Worm (Caenorhabditis elegans) whole organism, early embryonic: ENCODE data around the gene srbc-10.

Experiments used
- B0310.2 ChIP-seq: sonication (generic microtip); optimal IDR thresholded peaks from 2 replicates; lab custom pipeline; 2016; ENCODE audit warnings: mild to moderate bottlenecking, missing genetic modification characterization, missing compliant biosample characterization
- F13C5.2 ChIP-seq: sonication (generic microtip); optimal IDR thresholded peaks from 2 replicates; lab custom pipeline; 2017; ENCODE audit warnings: mild to moderate bottlenecking, missing genetic modification characterization, inconsistent platforms, missing compliant biosample characterization
- aly-1 ChIP-seq: sonication (generic microtip); optimal IDR thresholded peaks from 2 replicates; lab custom pipeline; 2016; ENCODE audit warnings: missing genetic modification characterization, missing compliant biosample characterization
- ama-1 ChIP-seq: fragments of 150-350 bp; optimal IDR thresholded peaks from 2 replicates; lab custom pipeline; 2014
- ceh-13 ChIP-seq: fragments of 200-800 bp; sonication (Bioruptor generic); optimal IDR thresholded peaks from 2 replicates; lab custom pipeline; 2018; ENCODE audit warnings: mild to moderate bottlenecking, missing genetic modification characterization, missing compliant biosample characterization
- ceh-36 ChIP-seq: sonication (generic microtip); optimal IDR thresholded peaks from 2 replicates; lab custom pipeline; 2016; ENCODE audit warnings: missing genetic modification characterization, inconsistent platforms, missing compliant biosample characterization
- ets-7 ChIP-seq: sonication (generic microtip); optimal IDR thresholded peaks from 2 replicates; lab custom pipeline; 2016; ENCODE audit warnings: missing genotype, missing genetic modification characterization, missing compliant biosample characterization
- flt-1 ChIP-seq: fragments of 200-800 bp; sonication (Bioruptor generic); IDR thresholded peaks from 2 replicates; pipeline ENCODE4 v1.3.6; 2022; ENCODE audit warnings: missing genetic modification characterization, missing compliant biosample characterization
- hmbx-1 ChIP-seq: sonication (generic microtip); optimal IDR thresholded peaks from 2 replicates; lab custom pipeline; 2016; ENCODE audit warnings: mild to moderate bottlenecking, missing genetic modification characterization, missing compliant biosample characterization
- hmg-4 ChIP-seq: fragments of 200-800 bp; sonication (Bioruptor generic); optimal IDR thresholded peaks from 2 replicates; lab custom pipeline; 2018; ENCODE audit warnings: mild to moderate bottlenecking, missing genetic modification characterization, missing compliant biosample characterization
- hnd-1 ChIP-seq: sonication (generic microtip); optimal IDR thresholded peaks from 2 replicates; lab custom pipeline; 2016; ENCODE audit warnings: missing genetic modification characterization, missing compliant biosample characterization
- pes-1 ChIP-seq: fragments of 200-800 bp; sonication (Bioruptor generic); IDR thresholded peaks from 2 replicates; pipeline ENCODE4 v1.3.6; 2022; ENCODE audit warnings: missing genetic modification reagents, missing genetic modification characterization, missing compliant biosample characterization
- scrt-1 ChIP-seq: fragments of 200-800 bp; sonication (Bioruptor generic); IDR thresholded peaks from 2 replicates; pipeline ENCODE4 v1.3.6; 2022; ENCODE audit warnings: missing genetic modification characterization, missing compliant biosample characterization
- sea-1 ChIP-seq: fragments of 200-800 bp; sonication (Bioruptor generic); conservative IDR thresholded peaks from 2 replicates; pipeline ENCODE4 v1.3.6; 2022; ENCODE audit warnings: missing genetic modification characterization, missing compliant biosample characterization
- tbx-11 ChIP-seq: fragments of 200-800 bp; sonication (Bioruptor generic); IDR thresholded peaks from 2 replicates; pipeline ENCODE4 v1.3.6; 2022; ENCODE audit warnings: missing genetic modification characterization, missing compliant biosample characterization
- tbx-37 ChIP-seq: fragments of 200-800 bp; sonication (Bioruptor generic); conservative IDR thresholded peaks from 2 replicates; pipeline ENCODE4 v1.3.6; 2022; ENCODE audit warnings: missing genetic modification reagents, missing genetic modification characterization, missing compliant biosample characterization
- tra-4 ChIP-seq: sonication (generic microtip); optimal IDR thresholded peaks from 2 replicates; lab custom pipeline; 2017; ENCODE audit warnings: missing genetic modification characterization, missing compliant biosample characterization

The srbc-10 gene

DNA sequence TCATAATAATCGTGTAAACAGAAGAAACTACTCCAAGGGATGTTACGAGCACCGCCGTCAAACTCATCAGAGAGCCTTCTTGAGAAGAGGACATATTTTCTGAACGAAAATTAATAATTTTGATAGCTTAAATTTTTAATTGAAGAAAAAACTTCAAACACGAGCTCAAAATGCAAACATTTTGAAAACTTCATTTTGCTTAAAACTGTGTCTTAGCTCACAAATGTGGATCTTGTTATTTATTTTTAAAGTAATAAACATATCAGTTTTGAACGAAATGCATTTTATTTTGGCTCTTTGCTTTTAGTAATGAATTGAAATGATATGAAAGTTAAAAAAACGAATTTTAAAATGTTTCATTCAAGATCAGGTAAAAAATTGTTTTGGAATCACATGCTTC lies 5.3 kb downstream of the srbc-10 start, which contains the start of gene srbc-7:
TSS of gene srbc-7 (minus strand) at position 101 of the 400 bp plus-strand sequence.
- TF ChIP-seq ceh-36 (tag; lab: Kevin White, UChicago) = no peak
- no peak for TF ChIP-seq ets-7 (tag; lab: Kevin White, UChicago)
- TF ChIP-seq hmbx-1 (tag; lab: Kevin White, UChicago) = no peak
- TF ChIP-seq aly-1 (tag; lab: Kevin White, UChicago) = no peak
- TF ChIP-seq tbx-37 (GFP tag; lab: Robert Waterston, UW) = no peak
- TF ChIP-seq flt-1 (GFP tag; lab: Robert Waterston, UW) = no peak
- TF ChIP-seq tra-4 (tag; lab: Kevin White, UChicago) = no peak
- no peak for TF ChIP-seq F13C5.2 (tag; lab: Kevin White, UChicago)
- TF ChIP-seq B0310.2 (tag; lab: Kevin White, UChicago) = no peak
- TF ChIP-seq ceh-13 (GFP tag; lab: Kevin White, UChicago) = no peak
- no peak for TF ChIP-seq sea-1 (GFP tag; lab: Robert Waterston, UW)
- TF ChIP-seq hnd-1 = no peak
- TF ChIP-seq hmg-4 (GFP tag; lab: Kevin White, UChicago) = no peak
- TF ChIP-seq tbx-11 (GFP tag; lab: Robert Waterston, UW) = no peak
- no peak for TF ChIP-seq pes-1 (GFP tag; lab: Robert Waterston, UW)

DNA sequence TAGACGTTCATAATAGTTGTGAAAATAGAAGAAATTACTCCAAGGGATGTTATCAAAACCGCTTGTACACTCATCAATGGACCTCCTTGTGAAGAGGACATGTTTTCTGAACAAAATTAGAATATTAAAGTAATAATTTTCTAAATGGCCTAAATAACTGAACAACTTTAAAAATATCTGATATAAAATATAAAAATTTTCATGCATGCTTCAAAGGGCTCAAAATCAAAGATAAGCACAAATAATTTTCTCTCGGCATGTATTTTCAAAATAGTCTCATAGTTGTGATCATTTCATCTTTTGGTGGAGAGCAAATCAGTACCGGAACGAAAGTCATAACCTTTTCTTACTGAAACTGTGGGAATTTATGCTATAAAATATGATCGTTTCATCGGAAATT lies 7.8 kb downstream of the srbc-10 start, which contains the start of gene srbc-8:
TSS of gene srbc-8 (minus strand) at position 101 of the 400 bp plus-strand sequence.
- TF ChIP-seq B0310.2 (tag; lab: Kevin White, UChicago) (no peak), hmg-4 (GFP tag; lab: Kevin White, UChicago) (no peak)

DNA sequence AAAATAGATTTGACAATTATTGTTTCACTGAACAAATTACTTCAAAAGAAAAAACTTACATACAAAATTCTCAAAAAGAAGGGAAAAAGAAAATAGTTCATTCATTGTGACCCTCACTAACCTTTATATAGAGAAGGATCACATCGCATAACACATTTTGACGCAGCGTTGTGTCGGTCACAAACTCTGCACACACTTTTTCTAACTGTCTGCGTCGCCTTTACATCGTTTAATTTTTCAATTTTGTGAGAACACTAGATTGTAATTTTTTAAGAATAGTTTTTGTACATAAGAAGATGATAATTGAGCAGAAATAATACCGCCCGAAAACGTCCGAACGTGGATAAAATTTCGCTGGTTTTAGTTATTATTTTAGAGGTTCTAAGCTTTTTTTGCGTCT lies 11.9 kb downstream of the srbc-10 start, which contains the start of gene C18B10.6:
TSS of gene C18B10.6 (minus strand) at position 101 of the 400 bp plus-strand sequence.
- TF ChIP-seq ets-7 (tag; lab: Kevin White, UChicago) = no peak
- TF ChIP-seq pes-1 (GFP tag; lab: Robert Waterston, UW) = no peak
- TF ChIP-seq scrt-1 = no peak
- no peak for TF ChIP-seq tbx-11 (GFP tag; lab: Robert Waterston, UW)
- TF ChIP-seq hmbx-1 (tag; lab: Kevin White, UChicago) = no peak
- TF ChIP-seq ceh-13 (GFP tag; lab: Kevin White, UChicago) = no peak
- no peak for TF ChIP-seq F13C5.2 (tag; lab: Kevin White, UChicago)
- TF ChIP-seq hmg-4 (GFP tag; lab: Kevin White, UChicago) = no peak
- TF ChIP-seq sea-1 (GFP tag; lab: Robert Waterston, UW) = no peak
- TF ChIP-seq ceh-36 (tag; lab: Kevin White, UChicago) = no peak
- no peak for TF ChIP-seq aly-1 (tag; lab: Kevin White, UChicago)
- no peak for TF ChIP-seq tra-4 (tag; lab: Kevin White, UChicago)
- no peak for TF ChIP-seq ama-1 (lab: Kevin White, UChicago)
- no peak for TF ChIP-seq tbx-37 (GFP tag; lab: Robert Waterston, UW)
- TF ChIP-seq flt-1 (GFP tag; lab: Robert Waterston, UW) = no peak
- TF ChIP-seq hnd-1 = no peak
- TF ChIP-seq B0310.2 (tag; lab: Kevin White, UChicago) = no peak

DNA sequence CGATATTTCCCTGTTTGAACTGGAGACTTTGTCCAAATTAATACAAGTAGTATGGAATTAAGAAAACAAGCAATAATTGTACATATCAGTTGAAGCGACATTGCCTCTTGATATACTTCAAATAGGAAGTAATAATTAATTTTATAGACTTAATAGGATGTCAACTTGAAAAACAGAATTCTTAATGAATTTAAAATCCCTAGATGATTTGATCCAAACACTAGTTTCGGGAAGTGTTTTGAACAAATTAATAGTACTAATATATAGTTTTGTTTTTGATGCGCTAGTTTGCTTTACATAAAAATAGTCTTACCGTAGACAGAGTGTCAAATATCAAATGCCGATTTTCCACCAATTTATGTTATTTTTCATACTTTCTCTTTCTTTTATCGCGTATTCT lies 14.4 kb downstream of the srbc-10 start, which contains the start of gene str-190:
TSS of gene str-190 (minus strand) at position 101 of the 400 bp plus-strand sequence.
- TF ChIP-seq F13C5.2 (tag; lab: Kevin White, UChicago) (no peak), hmbx-1 (tag; lab: Kevin White, UChicago) (no peak), ceh-13 (GFP tag; lab: Kevin White, UChicago) (no peak), sea-1 (GFP tag; lab: Robert Waterston, UW) (no peak), ceh-36 (tag; lab: Kevin White, UChicago) (no peak)

DNA sequence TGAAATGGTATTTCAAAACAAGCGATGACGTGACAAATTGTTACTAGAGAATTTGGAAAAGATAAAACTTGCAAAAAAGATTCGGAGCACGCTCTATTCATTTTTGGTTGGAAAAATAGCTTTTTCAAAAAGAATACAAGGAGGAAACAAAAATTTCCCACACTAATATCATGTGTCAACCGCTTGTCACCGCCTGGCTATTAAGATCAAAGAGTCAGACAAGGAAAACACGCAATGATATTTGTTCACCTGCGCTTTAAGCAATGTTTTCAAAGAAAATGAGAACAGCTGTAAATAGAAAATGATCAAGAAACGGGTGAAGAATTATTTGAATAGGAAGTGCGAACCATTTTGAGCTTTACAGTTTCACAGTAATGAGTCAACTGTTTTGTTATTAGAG lies 16.1 kb downstream of the srbc-10 start, which contains the start of gene srh-125:
TSS of gene srh-125 (minus strand) at position 101 of the 400 bp plus-strand sequence.
- TF ChIP-seq B0310.2 (tag; lab: Kevin White, UChicago) (no peak), F13C5.2 (tag; lab: Kevin White, UChicago) (no peak), tra-4 (tag; lab: Kevin White, UChicago) (no peak), ama-1 (lab: Kevin White, UChicago) (no peak), tbx-11 (GFP tag; lab: Robert Waterston, UW) (no peak), scrt-1 (no peak), ceh-13 (GFP tag; lab: Kevin White, UChicago) (no peak), pes-1 (GFP tag; lab: Robert Waterston, UW) (no peak), sea-1 (GFP tag; lab: Robert Waterston, UW) (no peak), ceh-36 (tag; lab: Kevin White, UChicago) (no peak), ets-7 (tag; lab: Kevin White, UChicago) (no peak), flt-1 (GFP tag; lab: Robert Waterston, UW) (no peak), tbx-37 (GFP tag; lab: Robert Waterston, UW) (no peak)

DNA sequence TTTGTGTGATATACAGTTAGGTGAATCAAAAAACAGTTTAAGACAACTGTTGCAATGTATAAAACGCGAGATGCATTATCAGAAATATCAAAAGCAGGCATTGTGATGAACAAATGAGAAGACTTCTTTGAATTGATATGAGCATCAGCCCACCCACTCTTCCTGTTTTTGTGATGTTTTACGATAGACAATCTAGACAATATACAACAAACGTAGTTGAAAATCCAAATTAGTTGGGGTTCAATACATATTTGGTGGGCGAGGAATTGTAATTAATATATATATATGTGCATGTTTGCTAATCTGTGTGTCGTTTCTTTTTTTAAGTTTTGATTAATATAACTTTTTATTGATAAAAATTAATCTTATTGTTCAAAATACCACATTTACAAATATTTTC lies 20.0 kb downstream of the srbc-10 start, which contains the start of gene str-28:
TSS of gene str-28 (minus strand) at position 101 of the 400 bp plus-strand sequence.
- TF ChIP-seq F13C5.2 (tag; lab: Kevin White, UChicago) = no peak
- TF ChIP-seq flt-1 (GFP tag; lab: Robert Waterston, UW) = no peak
- TF ChIP-seq ceh-36 (tag; lab: Kevin White, UChicago) = no peak
- no peak for TF ChIP-seq ceh-13 (GFP tag; lab: Kevin White, UChicago)
- TF ChIP-seq sea-1 (GFP tag; lab: Robert Waterston, UW) = no peak
- TF ChIP-seq tbx-37 (GFP tag; lab: Robert Waterston, UW) = no peak
- TF ChIP-seq hmbx-1 (tag; lab: Kevin White, UChicago) = no peak
- no peak for TF ChIP-seq tbx-11 (GFP tag; lab: Robert Waterston, UW)
- TF ChIP-seq pes-1 (GFP tag; lab: Robert Waterston, UW) = no peak
- no peak for TF ChIP-seq aly-1 (tag; lab: Kevin White, UChicago)
- no peak for TF ChIP-seq ama-1 (lab: Kevin White, UChicago)
- TF ChIP-seq hmg-4 (GFP tag; lab: Kevin White, UChicago) = no peak
- TF ChIP-seq B0310.2 (tag; lab: Kevin White, UChicago) = no peak
- no peak for TF ChIP-seq scrt-1

DNA sequence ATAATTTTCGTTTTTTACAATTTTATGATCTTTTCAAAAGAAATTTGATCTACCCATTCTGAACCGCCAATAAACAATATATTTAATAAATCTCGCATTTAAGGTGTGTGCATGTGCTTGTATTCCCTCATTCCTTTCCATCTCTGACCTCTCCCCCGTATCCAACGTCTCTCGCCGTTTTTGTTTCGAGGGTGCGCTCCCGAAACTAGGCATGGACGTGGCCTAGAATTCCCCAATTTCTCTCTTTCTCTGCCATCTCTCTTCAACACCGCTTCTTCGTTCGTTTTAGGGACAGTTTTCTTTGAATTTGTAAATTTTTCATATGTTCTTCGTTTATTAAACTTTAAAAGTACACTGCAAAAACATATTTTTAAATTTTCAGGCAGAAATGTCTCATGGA lies 27.3 kb downstream of the srbc-10 start, which contains the start of gene F25E5.1:
TSS of gene F25E5.1 (plus strand) at position 376 of the 400 bp plus-strand sequence.
- TF ChIP-seq aly-1 (tag; lab: Kevin White, UChicago) (peak; percentile 3), hmbx-1 (tag; lab: Kevin White, UChicago) (no peak), sea-1 (GFP tag; lab: Robert Waterston, UW) (no peak), ceh-13 (GFP tag; lab: Kevin White, UChicago) (no peak), tra-4 (tag; lab: Kevin White, UChicago) (no peak), tbx-37 (GFP tag; lab: Robert Waterston, UW) (peak; percentile 62; the same call in 1 of the 2 replicates), flt-1 (GFP tag; lab: Robert Waterston, UW) (no peak), F13C5.2 (tag; lab: Kevin White, UChicago) (peak; percentile 47), B0310.2 (tag; lab: Kevin White, UChicago) (no peak), pes-1 (GFP tag; lab: Robert Waterston, UW) (no peak), ceh-36 (tag; lab: Kevin White, UChicago) (no peak), scrt-1 (no peak), ets-7 (tag; lab: Kevin White, UChicago) (no peak), ama-1 (lab: Kevin White, UChicago) (no peak), tbx-11 (GFP tag; lab: Robert Waterston, UW) (no peak), hnd-1 (no peak), hmg-4 (GFP tag; lab: Kevin White, UChicago) (no peak)
